Fruit fly (Drosophila melanogaster): ENCODE data around the gene Ostgamma.

Gene Ostgamma

dm6 chr2L:8326414-8327271 is 18.7 kb upstream of the Ostgamma start (continued):
- peak; percentile 19 for TF ChIP-seq fkh (GFP tag; optimal IDR thresholded peaks at IDR 0.05)
- TF ChIP-seq CG7368 (GFP tag; optimal IDR thresholded peaks at IDR 0.05), result no peak

- peak; percentile 37; the same call in 1 of the 2 replicates for TF ChIP-seq CG15336 (GFP tag; IDR thresholded peaks at IDR 0.05)
- TF ChIP-seq CG8119 (GFP tag; IDR thresholded peaks at IDR 0.05), result 0 out of 3 replicates have a peak, but pooled peaks have one; percentile 13
- TF ChIP-seq CG3919 (GFP tag; optimal IDR thresholded peaks at IDR 0.05), result no peak
- TF ChIP-seq eg (GFP tag; IDR thresholded peaks at IDR 0.05), result 0 out of 3 replicates have a peak, but pooled peaks have one; percentile 13
These were observed 17.2 kb upstream of the Ostgamma start, which contains the start of gene CG7781 for dm6 chr2L:8325150-8325549. CG7781 (minus strand) TSS chr2L:8325409.

dm6 chr2L:8319858-8320525 is 12.0 kb upstream of the Ostgamma start, which contains the start of the genes mtsh and strat:
mtsh (minus strand) TSS chr2L:8319908.
strat (plus strand) TSS chr2L:8320328.
- no peak for TF ChIP-seq pdm3 (GFP tag; optimal IDR thresholded peaks at IDR 0.05)
- TF ChIP-seq Ets96B (tag; optimal IDR thresholded peaks at IDR 0.05), result no peak
- TF ChIP-seq lz (GFP tag; optimal IDR thresholded peaks at IDR 0.05), result peak; percentile 47
- no peak for TF ChIP-seq Hr38 (GFP tag; optimal IDR thresholded peaks at IDR 0.05)
- no peak for TF ChIP-seq svp (GFP tag)
- TF ChIP-seq CG11762 (GFP tag; optimal IDR thresholded peaks at IDR 0.05; ENCODE audit: insufficient read depth), result peak; percentile 21
- TF ChIP-seq fkh (GFP tag; optimal IDR thresholded peaks at IDR 0.05), result peak; percentile 41
- peak; percentile 32 for TF ChIP-seq achi (GFP tag; optimal IDR thresholded peaks at IDR 0.05)
- TF ChIP-seq Blimp-1 (GFP tag; optimal IDR thresholded peaks at IDR 0.05), result peak; percentile 22
- TF ChIP-seq Sox15 (GFP tag; optimal IDR thresholded peaks at IDR 0.05), result no peak
- TF ChIP-seq CG10669 (GFP tag; optimal IDR thresholded peaks at IDR 0.05), result peak; percentile 51
- TF ChIP-seq dac (GFP tag; optimal IDR thresholded peaks at IDR 0.05), result no peak
- peak; percentile 6 for TF ChIP-seq CG9139 (GFP tag; optimal IDR thresholded peaks at IDR 0.05)
- peak; percentile 64 for TF ChIP-seq esn (GFP tag; optimal IDR thresholded peaks at IDR 0.05)
- TF ChIP-seq ss (GFP tag; optimal IDR thresholded peaks at IDR 0.05), result no peak
- no peak for TF ChIP-seq CG1621 (tag; optimal IDR thresholded peaks at IDR 0.05)
- peak; percentile 58 for TF ChIP-seq cyc (GFP tag; optimal IDR thresholded peaks at IDR 0.05)
- TF ChIP-seq CG7368 (GFP tag; optimal IDR thresholded peaks at IDR 0.05), result no peak
- no peak for TF ChIP-seq Smox (GFP tag; optimal IDR thresholded peaks at IDR 0.05)
- TF ChIP-seq CG6792 (GFP tag; optimal IDR thresholded peaks at IDR 0.05), result no peak
- TF ChIP-seq Gug (GFP tag; IDR thresholded peaks at IDR 0.05), result no peak
- no peak for TF ChIP-seq CG8632 (GFP tag; optimal IDR thresholded peaks at IDR 0.05)
- no peak for TF ChIP-seq Ets21C (GFP tag; optimal IDR thresholded peaks at IDR 0.05)
- no peak for TF ChIP-seq CG6163 (GFP tag; IDR thresholded peaks at IDR 0.05)
- peak; percentile 2 for TF ChIP-seq CG3032 (tag; optimal IDR thresholded peaks at IDR 0.05)
- no peak for TF ChIP-seq vri (GFP tag; optimal IDR thresholded peaks at IDR 0.05)
- no peak for TF ChIP-seq CG11902 (GFP tag; optimal IDR thresholded peaks at IDR 0.05)
- TF ChIP-seq Met (GFP tag; optimal IDR thresholded peaks at IDR 0.05), result no peak
- no peak for TF ChIP-seq CG32006 (GFP tag; optimal IDR thresholded peaks at IDR 0.05)
- TF ChIP-seq topi (GFP tag; optimal IDR thresholded peaks at IDR 0.05), result peak; percentile 65
- no peak for TF ChIP-seq Lpt (GFP tag; optimal IDR thresholded peaks at IDR 0.05)
- TF ChIP-seq salr (GFP tag; optimal IDR thresholded peaks at IDR 0.05), result peak in 1 of 2 experiments; percentile 32
- no peak for TF ChIP-seq CG6808 (GFP tag; optimal IDR thresholded peaks at IDR 0.05)
- TF ChIP-seq Sox14 (GFP tag; optimal IDR thresholded peaks at IDR 0.05), result no peak
- TF ChIP-seq CG16779 (tag; optimal IDR thresholded peaks at IDR 0.05), result no peak
- no peak for TF ChIP-seq CG34406 (GFP tag; optimal IDR thresholded peaks at IDR 0.05)
- TF ChIP-seq CG8119 (GFP tag; IDR thresholded peaks at IDR 0.05), result no peak
- no peak for TF ChIP-seq CG15336 (GFP tag; IDR thresholded peaks at IDR 0.05)
- TF ChIP-seq Eip93F (GFP tag; optimal IDR thresholded peaks at IDR 0.05), result no peak
- TF ChIP-seq acj6 (GFP tag; optimal IDR thresholded peaks at IDR 0.05), result peak; percentile 40
- TF ChIP-seq CG8319 (GFP tag; optimal IDR thresholded peaks at IDR 0.05), result peak; percentile 30
- TF ChIP-seq Hr39 (GFP tag; optimal IDR thresholded peaks at IDR 0.05), result no peak

Data from whole organism, prepupa.